Worm (Caenorhabditis elegans): ENCODE results near the gene Y57G7A.5.

DNA sequence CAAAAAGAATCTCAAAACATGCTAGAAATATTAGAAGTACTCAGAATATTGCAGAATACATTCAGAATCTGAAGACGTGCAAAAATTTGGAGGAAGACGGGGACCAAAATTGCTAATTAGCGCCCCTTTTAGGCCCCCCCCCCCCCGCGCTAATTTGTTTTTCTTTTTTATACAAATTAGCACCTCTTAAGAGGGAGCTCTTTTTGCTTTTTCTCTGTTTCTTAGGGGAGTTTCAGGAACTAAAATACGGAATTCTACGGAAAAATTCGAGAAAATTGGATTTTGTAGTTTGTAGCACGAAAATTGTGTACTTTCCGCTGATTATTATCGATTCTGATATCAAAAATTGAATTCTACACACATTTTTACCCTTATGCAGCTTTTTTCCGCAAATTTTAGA is 26.2 kb upstream of the Y57G7A.5 start, which contains the start of gene glb-31:
- TF ChIP-seq ref-2 (tag; optimal IDR thresholded peaks at IDR 0.05): no peak
- TF ChIP-seq npax-4 (tag; optimal IDR thresholded peaks at IDR 0.05): no peak
- no peak for TF ChIP-seq ama-1 (optimal IDR thresholded peaks at IDR 0.05)
- TF ChIP-seq ceh-6 (GFP tag; optimal IDR thresholded peaks at IDR 0.05): no peak
- TF ChIP-seq ceh-18 (tag; optimal IDR thresholded peaks at IDR 0.05): no peak
- TF ChIP-seq unc-3 (GFP tag; conservative IDR thresholded peaks at IDR 0.05): no peak
- TF ChIP-seq unc-3 (tag; optimal IDR thresholded peaks at IDR 0.05): no peak

Measured in whole organism, late embryonic.